Fruit fly (Drosophila melanogaster) whole organism, embryonic: Measurements from ENCODE around the gene CG9497.

Experiments
- Asciz ChIP-seq: fragments of 200-800 bp; sonication (Bioruptor generic); optimal IDR thresholded peaks from 2 replicates; lab custom pipeline; 2017; ENCODE audit warnings: missing biosample characterization, mild to moderate bottlenecking, missing genetic modification characterization, missing genetic modification reagents
- CG1024 ChIP-seq: fragments of 200-800 bp; sonication (Bioruptor generic); IDR thresholded peaks from 2 replicates; pipeline ENCODE4 v1.3.6; 2022; ENCODE audit warnings: missing biosample characterization, missing genetic modification characterization
- CG10462 ChIP-seq: fragments of 200-800 bp; sonication (Bioruptor generic); optimal IDR thresholded peaks from 2 replicates; lab custom pipeline; 2016; ENCODE audit warnings: missing biosample characterization, missing genetic modification characterization
- CG13624 ChIP-seq: fragments of 200-800 bp; sonication (Bioruptor generic); optimal IDR thresholded peaks from 2 replicates; lab custom pipeline; 2016; ENCODE audit warnings: missing biosample characterization, missing genetic modification characterization
- CG15011 ChIP-seq: fragments of 200-800 bp; sonication (Bioruptor generic); optimal IDR thresholded peaks from 3 replicates; lab custom pipeline; 2018; ENCODE audit warnings: missing biosample characterization, mild to moderate bottlenecking, missing genetic modification characterization
- CG18011 ChIP-seq: fragments of 200-800 bp; sonication (Bioruptor generic); optimal IDR thresholded peaks from 2 replicates; lab custom pipeline; 2017; ENCODE audit warnings: missing biosample characterization, missing genetic modification characterization, mild to moderate bottlenecking, moderate library complexity, missing genotype
- CG18619 ChIP-seq: fragments of 200-800 bp; sonication (Bioruptor generic); optimal IDR thresholded peaks from 3 replicates; lab custom pipeline; 2017; ENCODE audit warnings: missing biosample characterization, mild to moderate bottlenecking, missing genetic modification characterization
- CG33213 ChIP-seq: fragments of 200-800 bp; sonication (Bioruptor generic); optimal IDR thresholded peaks from 3 replicates; lab custom pipeline; 2016; ENCODE audit warnings: missing biosample characterization, missing genetic modification characterization
- CG34376 ChIP-seq: fragments of 200-800 bp; sonication (Bioruptor generic); optimal IDR thresholded peaks from 2 replicates; lab custom pipeline; 2018; ENCODE audit warnings: missing biosample characterization, mild to moderate bottlenecking, missing genetic modification characterization
- CG4328 ChIP-seq: fragments of 200-800 bp; sonication (Bioruptor generic); optimal IDR thresholded peaks from 3 replicates; lab custom pipeline; 2017; ENCODE audit warnings: missing biosample characterization, missing genetic modification reagents, missing genetic modification characterization
- CG4404 ChIP-seq: fragments of 200-800 bp; sonication (Bioruptor generic); IDR thresholded peaks from 2 replicates; pipeline ENCODE4 v1.3.6; 2022; ENCODE audit warnings: missing biosample characterization, missing genetic modification characterization
- CG5180 ChIP-seq: fragments of 200-800 bp; sonication (Bioruptor generic); optimal IDR thresholded peaks from 3 replicates; lab custom pipeline; 2017; ENCODE audit warnings: missing biosample characterization, missing genetic modification characterization, mild to moderate bottlenecking, moderate library complexity, missing genetic modification reagents
- CG5953 ChIP-seq: fragments of 200-800 bp; sonication (Bioruptor generic); IDR thresholded peaks from 2 replicates; pipeline ENCODE4 v1.3.6; 2022; ENCODE audit warnings: missing biosample characterization, missing genetic modification characterization
- CG6765 ChIP-seq: fragments of 200-800 bp; sonication (Bioruptor generic); optimal IDR thresholded peaks from 3 replicates; lab custom pipeline; 2017; ENCODE audit warnings: missing biosample characterization, mild to moderate bottlenecking, missing genetic modification characterization
- CG9932 ChIP-seq: fragments of 200-800 bp; sonication (Bioruptor generic); IDR thresholded peaks from 2 replicates; pipeline ENCODE4 v1.3.6; 2022; ENCODE audit warnings: missing biosample characterization, missing genetic modification characterization
- Eip74EF ChIP-seq, 2 experiments: fragments of 200-800 bp in 1 of 2; fragments of >200 bp in 1 of 2; sonication (Bioruptor generic) in 1 of 2; optimal IDR thresholded peaks; 2 replicates each; lab custom pipeline; 2017 to 2019; ENCODE audit warnings: missing biosample characterization in 2 of 2, missing genetic modification characterization in 2 of 2, mild to moderate bottlenecking in 1 of 2, moderate library complexity in 1 of 2
- GATAe ChIP-seq: fragments of 200-800 bp; sonication (Bioruptor generic); conservative IDR thresholded peaks from 2 replicates; pipeline ENCODE4 v1.3.6; 2022; ENCODE audit warnings: missing biosample characterization, missing genetic modification characterization
- Hsf ChIP-seq: fragments of 200-800 bp; sonication (Bioruptor generic); optimal IDR thresholded peaks from 3 replicates; lab custom pipeline; 2016; ENCODE audit warnings: missing biosample characterization, missing genetic modification characterization
- Kr ChIP-seq: fragments of 200-800 bp; sonication (Bioruptor generic); optimal IDR thresholded peaks from 2 replicates; lab custom pipeline; 2017; ENCODE audit warnings: missing biosample characterization, mild to moderate bottlenecking, missing genetic modification characterization
- NFAT ChIP-seq: fragments of 200-800 bp; sonication (Bioruptor generic); IDR thresholded peaks from 2 replicates; pipeline ENCODE4 v1.3.6; 2022; ENCODE audit warnings: missing biosample characterization, missing genetic modification characterization
- Scr ChIP-seq: fragments of 200-800 bp; sonication (Bioruptor generic); IDR thresholded peaks from 2 replicates; pipeline ENCODE4 v1.3.6; 2022; ENCODE audit warnings: missing biosample characterization, missing genetic modification characterization; ENCODE audit not compliant: partially characterized antibody
- Sox102F ChIP-seq: fragments of 200-800 bp; sonication (Bioruptor generic); optimal IDR thresholded peaks from 2 replicates; lab custom pipeline; 2018; ENCODE audit warnings: missing biosample characterization, mild to moderate bottlenecking, missing genetic modification characterization, moderate library complexity
- Spps ChIP-seq: fragments of 200-800 bp; sonication (Bioruptor generic); optimal IDR thresholded peaks from 2 replicates; lab custom pipeline; 2018; ENCODE audit warnings: missing biosample characterization, mild to moderate bottlenecking, missing genetic modification characterization
- Usf ChIP-seq: fragments of 200-800 bp; sonication (Bioruptor generic); optimal IDR thresholded peaks from 2 replicates; lab custom pipeline; 2017; ENCODE audit warnings: missing genotype, missing biosample characterization, missing genetic modification characterization
- abd-A ChIP-seq: fragments of 200-800 bp; sonication (Bioruptor generic); optimal IDR thresholded peaks from 3 replicates; lab custom pipeline; 2019; ENCODE audit warnings: missing biosample characterization, mild to moderate bottlenecking, missing genetic modification characterization, moderate library complexity
- al ChIP-seq: fragments of 200-800 bp; sonication (Bioruptor generic); IDR thresholded peaks from 2 replicates; pipeline ENCODE4 v1.3.6; 2022; ENCODE audit warnings: missing biosample characterization, missing genetic modification characterization
- amos ChIP-seq: fragments of 200-800 bp; sonication (Bioruptor generic); IDR thresholded peaks from 2 replicates; pipeline ENCODE4 v1.3.6; 2022; ENCODE audit warnings: missing biosample characterization, missing genetic modification characterization; ENCODE audit not compliant: partially characterized antibody
- aop ChIP-seq: fragments of 200-800 bp; sonication (Bioruptor generic); IDR thresholded peaks from 2 replicates; pipeline ENCODE4 v1.3.6; 2022; ENCODE audit warnings: missing biosample characterization, missing genetic modification characterization
- ato ChIP-seq: fragments of 200-800 bp; sonication (Bioruptor generic); IDR thresholded peaks from 2 replicates; pipeline ENCODE4 v1.3.6; 2022; ENCODE audit warnings: missing biosample characterization, missing genetic modification characterization; ENCODE audit not compliant: partially characterized antibody
- corto ChIP-seq: fragments of 200-800 bp; sonication (Bioruptor generic); optimal IDR thresholded peaks from 2 replicates; lab custom pipeline; 2016; ENCODE audit warnings: missing biosample characterization, mild to moderate bottlenecking, missing genetic modification characterization, moderate library complexity
- dm ChIP-seq: fragments of 200-800 bp; sonication (Bioruptor generic); optimal IDR thresholded peaks from 3 replicates; lab custom pipeline; 2016; ENCODE audit warnings: missing biosample characterization, missing genetic modification characterization
- emc ChIP-seq: fragments of 200-800 bp; sonication (Bioruptor generic); optimal IDR thresholded peaks from 2 replicates; lab custom pipeline; 2016; ENCODE audit warnings: missing biosample characterization, missing genetic modification characterization
- ewg ChIP-seq: fragments of 200-800 bp; sonication (Bioruptor generic); optimal IDR thresholded peaks from 3 replicates; lab custom pipeline; 2017; ENCODE audit warnings: mild to moderate bottlenecking, missing biosample characterization, missing genetic modification reagents, missing genetic modification characterization
- gcm ChIP-seq: fragments of 200-800 bp; sonication (Bioruptor generic); optimal IDR thresholded peaks from 2 replicates; lab custom pipeline; 2019; ENCODE audit warnings: missing biosample characterization, mild to moderate bottlenecking, missing genetic modification characterization, moderate library complexity
- gfzf ChIP-seq: fragments of 200-800 bp; sonication (Bioruptor generic); optimal IDR thresholded peaks from 2 replicates; lab custom pipeline; 2016; ENCODE audit warnings: missing biosample characterization, mild to moderate bottlenecking, missing genetic modification characterization, moderate library complexity
- grn ChIP-seq: fragments of 200-800 bp; sonication (Bioruptor generic); optimal IDR thresholded peaks from 3 replicates; lab custom pipeline; 2017; ENCODE audit warnings: missing biosample characterization, missing genetic modification characterization
- inv ChIP-seq: fragments of 200-800 bp; sonication (Bioruptor generic); IDR thresholded peaks from 2 replicates; pipeline ENCODE4 v1.3.6; 2022; ENCODE audit warnings: missing biosample characterization, missing genetic modification characterization; ENCODE audit not compliant: partially characterized antibody
- jing ChIP-seq: fragments of 200-800 bp; sonication (Bioruptor generic); optimal IDR thresholded peaks from 2 replicates; lab custom pipeline; 2018; ENCODE audit warnings: missing biosample characterization, mild to moderate bottlenecking, missing genetic modification characterization
- kni ChIP-seq: fragments of 200-800 bp; sonication (Bioruptor generic); optimal IDR thresholded peaks from 3 replicates; lab custom pipeline; 2017; ENCODE audit warnings: mild to moderate bottlenecking, missing biosample characterization, missing genetic modification reagents, missing genetic modification characterization
- lab ChIP-seq: fragments of 200-800 bp; sonication (Bioruptor generic); optimal IDR thresholded peaks from 3 replicates; lab custom pipeline; 2017; ENCODE audit warnings: missing biosample characterization, missing genetic modification characterization, mild to moderate bottlenecking, moderate library complexity, missing genetic modification reagents
- schlank ChIP-seq: fragments of 200-800 bp; sonication (Bioruptor generic); optimal IDR thresholded peaks from 2 replicates; lab custom pipeline; 2018; ENCODE audit warnings: missing biosample characterization, mild to moderate bottlenecking, missing genetic modification characterization
- slou ChIP-seq: fragments of 200-800 bp; sonication (Bioruptor generic); optimal IDR thresholded peaks from 3 replicates; lab custom pipeline; 2016; ENCODE audit warnings: missing biosample characterization, missing genetic modification characterization
- tap ChIP-seq: fragments of 200-800 bp; optimal IDR thresholded peaks from 3 replicates; lab custom pipeline; 2019; ENCODE audit warnings: missing biosample characterization, mild to moderate bottlenecking, missing genetic modification characterization, moderate library complexity
- tgo ChIP-seq: fragments of 200-800 bp; sonication (Bioruptor generic); IDR thresholded peaks from 3 replicates; pipeline ENCODE4 v1.3.6; 2022; ENCODE audit warnings: missing biosample characterization, missing genetic modification characterization
- tio ChIP-seq: fragments of 200-800 bp; sonication (Bioruptor generic); optimal IDR thresholded peaks from 2 replicates; lab custom pipeline; 2017; ENCODE audit warnings: missing biosample characterization, missing genetic modification characterization, inconsistent platforms
- tx ChIP-seq: fragments of 200-800 bp; sonication (Bioruptor generic); optimal IDR thresholded peaks from 2 replicates; lab custom pipeline; 2016; ENCODE audit warnings: missing biosample characterization, missing genetic modification characterization
- vvl ChIP-seq: fragments of 200-800 bp; sonication (Bioruptor generic); IDR thresholded peaks from 2 replicates; pipeline ENCODE4 v1.3.6; 2022; ENCODE audit warnings: missing biosample characterization, missing genetic modification characterization

The CG9497 gene

DNA sequence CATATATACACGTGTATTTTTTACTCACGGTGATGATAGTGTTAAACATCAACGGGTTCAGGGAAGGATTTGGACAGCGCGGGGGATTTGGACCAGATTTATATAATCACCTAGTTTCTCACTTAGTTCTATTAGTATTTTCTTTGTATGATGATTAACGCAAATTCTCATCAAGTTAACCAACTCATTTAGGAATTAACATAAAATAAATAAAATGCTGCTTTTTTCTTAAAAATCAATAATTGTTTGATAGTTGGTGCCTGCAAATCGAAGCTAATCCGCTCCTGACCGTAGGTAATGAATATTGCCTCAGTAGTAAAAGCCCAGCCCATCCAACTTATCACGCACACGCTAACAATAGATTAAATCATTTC, 3.6 kb upstream of the CG9497 start (continued):
- peak; percentile 49 for TF ChIP-seq ewg
- TF ChIP-seq Sox102F (GFP tag; lab: Kevin White, UChicago), result peak; percentile 79
- TF ChIP-seq vvl (GFP tag; lab: Robert Waterston, UW), result peak; percentile 85
- TF ChIP-seq abd-A (tag; lab: Kevin White, UChicago), result no peak
- peak; percentile 64 for TF ChIP-seq CG5180 (GFP tag; lab: Kevin White, UChicago)
- peak in 1 of 2 experiments; percentile 72 for TF ChIP-seq Eip74EF (GFP tag; optimal IDR thresholded peaks at IDR 0.05; lab: Kevin White, UChicago)

DNA sequence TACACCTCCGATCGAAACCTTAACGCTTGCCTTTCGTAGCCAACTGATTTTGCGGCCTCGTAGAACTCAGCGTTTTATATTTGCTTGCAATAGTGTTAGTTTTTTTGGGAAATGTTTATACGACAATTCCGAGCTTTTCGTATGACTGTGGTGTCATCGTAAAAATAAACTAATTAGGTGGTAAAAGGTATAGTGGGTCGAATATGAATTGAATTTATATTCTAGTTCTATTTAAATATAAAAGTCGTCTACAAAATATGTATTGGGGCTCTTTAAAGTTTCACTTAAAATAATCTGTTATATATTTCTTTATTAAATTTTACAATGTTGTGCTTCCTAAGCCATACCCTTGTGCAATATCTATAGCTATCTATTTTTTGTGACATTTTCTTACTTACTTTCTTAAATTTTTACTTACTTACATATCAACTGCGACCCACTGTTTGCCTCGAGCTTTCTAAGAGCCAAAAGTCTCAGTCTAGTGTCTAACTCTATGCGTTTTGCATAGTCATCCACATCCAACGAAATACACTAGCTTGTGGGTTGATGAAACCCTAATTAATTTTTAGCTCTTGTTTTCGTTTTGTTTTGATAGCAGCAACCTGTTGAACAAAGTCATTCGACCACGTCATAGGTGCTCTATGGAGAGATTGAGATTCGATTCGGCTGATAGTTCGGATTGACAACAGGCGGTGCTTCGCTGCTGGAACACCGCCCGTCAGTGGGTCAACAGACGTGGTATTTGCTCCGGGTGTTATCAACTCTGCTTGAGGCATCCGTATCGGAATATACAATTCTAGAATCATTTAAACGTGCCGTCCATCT, 3.0 kb upstream of the CG9497 start, which contains the start of gene CG9498:
CG9498 (minus strand) TSS at position 51 of the 825 bp plus-strand sequence.
- TF ChIP-seq CG15011 (GFP tag; lab: Kevin White, UChicago) (peak; percentile 87), tgo (peak; percentile 70; the same call in 2 of the 3 replicates), kni (peak; percentile 9), dm (GFP tag; lab: Kevin White, UChicago) (no peak), aop (GFP tag; lab: Robert Waterston, UW) (no peak), schlank (tag; lab: Kevin White, UChicago) (peak; percentile 60), tio (GFP tag; lab: Kevin White, UChicago) (peak; percentile 70), CG1024 (no peak), Hsf (GFP tag; lab: Kevin White, UChicago) (no peak), Scr (GFP tag; lab: Robert Waterston, UW) (no peak), Usf (peak; percentile 58), CG10462 (GFP tag; lab: Kevin White, UChicago) (peak; percentile 4), CG4404 (GFP tag; lab: Robert Waterston, UW) (peak; percentile 63), CG13624 (GFP tag; lab: Kevin White, UChicago) (no peak), amos (no peak), Spps (tag; lab: Kevin White, UChicago) (no peak), lab (peak; percentile 96), Kr (GFP tag; lab: Kevin White, UChicago) (no peak), grn (peak; percentile 92), CG34376 (GFP tag; lab: Kevin White, UChicago) (peak; percentile 58), gfzf (no peak), CG5953 (GFP tag; lab: Robert Waterston, UW) (no peak), tap (tag; lab: Kevin White, UChicago) (peak; percentile 78), jing (GFP tag; lab: Kevin White, UChicago) (no peak), ato (GFP tag; lab: Robert Waterston, UW) (no peak), inv (no peak), CG18011 (peak; percentile 54), Asciz (GFP tag; lab: Kevin White, UChicago) (peak; percentile 80), emc (GFP tag; lab: Kevin White, UChicago) (no peak), CG6765 (GFP tag; lab: Kevin White, UChicago) (peak; percentile 82), NFAT (GFP tag; lab: Robert Waterston, UW) (peak; percentile 61), GATAe (GFP tag; lab: Robert Waterston, UW) (peak; percentile 34; the same call in 1 of the 2 replicates), CG4328 (GFP tag; lab: Kevin White, UChicago) (peak; percentile 78), CG33213 (no peak), CG18619 (peak; percentile 77), al (GFP tag; lab: Robert Waterston, UW) (peak; percentile 92), CG9932 (peak; percentile 91), slou (GFP tag; lab: Kevin White, UChicago) (peak; percentile 68), tx (GFP tag; lab: Kevin White, UChicago) (no peak), gcm (GFP tag; lab: Kevin White, UChicago) (peak; percentile 78), corto (no peak)
